Fruit fly (Drosophila melanogaster) whole organism, pupa: ENCODE measurements around the gene CG17726.

ENCODE experiments used
- CG13204 ChIP-seq: fragments of 200-800 bp; sonication (Bioruptor generic); optimal IDR thresholded peaks from 2 replicates; lab custom pipeline; 2018; ENCODE audit warnings: missing biosample characterization, mild to moderate bottlenecking, missing genetic modification characterization, moderate library complexity
- CG14655 ChIP-seq: fragments of 200-800 bp; sonication (Bioruptor generic); optimal IDR thresholded peaks from 3 replicates; lab custom pipeline; 2017; ENCODE audit warnings: mild to moderate bottlenecking, missing biosample characterization, missing genetic modification reagents, missing genetic modification characterization
- CG15710 ChIP-seq: fragments of 200-800 bp; sonication (Bioruptor generic); optimal IDR thresholded peaks from 2 replicates; lab custom pipeline; 2018; ENCODE audit warnings: missing biosample characterization, mild to moderate bottlenecking, missing genetic modification characterization, moderate library complexity
- CG17806 ChIP-seq: fragments of 200-800 bp; sonication (Bioruptor generic); optimal IDR thresholded peaks from 2 replicates; lab custom pipeline; 2018; ENCODE audit warnings: missing biosample characterization, mild to moderate bottlenecking, missing genetic modification characterization, moderate library complexity
- CG34367 ChIP-seq: fragments of 200-800 bp; sonication (Bioruptor generic); optimal IDR thresholded peaks from 2 replicates; lab custom pipeline; 2018; ENCODE audit warnings: missing biosample characterization, mild to moderate bottlenecking, missing genetic modification characterization
- CG4496 ChIP-seq: fragments of 200-800 bp; sonication (Bioruptor generic); IDR thresholded peaks from 3 replicates; pipeline ENCODE4 v1.3.6; 2022; ENCODE audit warnings: missing biosample characterization, missing genetic modification characterization
- D1 ChIP-seq: fragments of 200-800 bp; sonication (Bioruptor generic); optimal IDR thresholded peaks from 2 replicates; lab custom pipeline; 2018; ENCODE audit warnings: missing biosample characterization, mild to moderate bottlenecking, missing genetic modification characterization, moderate library complexity
- EcR ChIP-seq: fragments of 200-800 bp; sonication (Bioruptor generic); optimal IDR thresholded peaks from 3 replicates; lab custom pipeline; 2019; ENCODE audit warnings: missing biosample characterization, missing genetic modification characterization, mild to moderate bottlenecking, moderate library complexity, missing genetic modification reagents
- Pif1A ChIP-seq: fragments of 200-800 bp; sonication (Bioruptor generic); optimal IDR thresholded peaks from 3 replicates; lab custom pipeline; 2016; ENCODE audit warnings: missing biosample characterization, missing genetic modification characterization
- Snoo ChIP-seq: fragments of 200-800 bp; sonication (Bioruptor generic); optimal IDR thresholded peaks from 3 replicates; lab custom pipeline; 2017; ENCODE audit warnings: missing biosample characterization, mild to moderate bottlenecking, missing genetic modification characterization, inconsistent platforms
- fd96Ca ChIP-seq: fragments of 200-800 bp; sonication (Bioruptor generic); IDR thresholded peaks from 3 replicates; pipeline ENCODE4 v1.3.6; 2022; ENCODE audit warnings: missing biosample characterization, missing genetic modification characterization
- gl ChIP-seq: fragments of 200-800 bp; sonication (Bioruptor generic); optimal IDR thresholded peaks from 2 replicates; lab custom pipeline; 2018; ENCODE audit warnings: missing biosample characterization, mild to moderate bottlenecking, missing genetic modification characterization
- rn ChIP-seq: fragments of 200-800 bp; sonication (Bioruptor generic); IDR thresholded peaks from 2 replicates; pipeline ENCODE4 v1.3.6; 2022; ENCODE audit warnings: missing biosample characterization, missing genetic modification characterization

DNA sequence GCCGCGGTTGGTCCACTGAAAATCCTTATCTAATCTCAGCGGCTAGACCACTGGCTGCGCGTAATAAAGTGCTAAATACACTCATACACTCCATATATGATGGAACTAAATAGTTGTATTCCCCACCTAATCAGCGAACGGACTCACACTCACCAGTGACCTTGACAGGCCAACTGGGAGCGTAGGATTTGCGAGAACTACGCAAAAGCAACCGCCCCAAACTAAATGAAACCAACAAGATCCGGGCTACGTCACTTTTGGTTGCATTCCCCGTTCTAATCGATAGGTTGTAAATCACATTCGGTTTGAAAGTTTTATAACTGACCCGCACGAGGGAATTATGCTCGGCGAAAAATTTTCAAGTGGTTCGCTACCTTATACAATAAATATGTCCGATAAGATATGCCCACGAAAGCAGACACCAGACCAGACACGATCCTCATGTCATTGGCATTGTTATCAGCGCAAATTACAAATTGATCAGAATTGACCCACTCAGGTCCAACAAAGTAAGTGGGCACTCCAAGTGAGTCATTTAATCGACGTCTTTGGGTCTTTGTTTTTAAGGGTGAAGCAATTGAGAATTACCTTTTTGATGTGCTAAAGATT, 27.2 kb upstream of the CG17726 start:
- no peak for TF ChIP-seq Pif1A (GFP tag; lab: Kevin White, UChicago)
- no peak for TF ChIP-seq CG14655
- TF ChIP-seq CG34367 = no peak
- no peak for TF ChIP-seq D1 (tag; lab: Kevin White, UChicago)
- TF ChIP-seq gl (tag; lab: Kevin White, UChicago) = no peak
- peak; percentile 29 for TF ChIP-seq Snoo (tag; lab: Kevin White, UChicago)
- no peak for TF ChIP-seq EcR (GFP tag; lab: Kevin White, UChicago)
- no peak for TF ChIP-seq CG13204 (GFP tag; lab: Kevin White, UChicago)
- no peak for TF ChIP-seq fd96Ca (GFP tag; lab: Robert Waterston, UW)
- TF ChIP-seq CG17806 (tag; lab: Kevin White, UChicago) = no peak
- no peak for TF ChIP-seq rn
- no peak for TF ChIP-seq CG15710
- TF ChIP-seq CG4496 (GFP tag; lab: Robert Waterston, UW) = no peak
